Fruit fly (Drosophila melanogaster) whole organism, wandering third instar larva: Measurements from ENCODE around the gene CG9444.

ENCODE experiments used
- Abd-B ChIP-seq: fragments of >200 bp; optimal IDR thresholded peaks from 2 replicates; lab custom pipeline; 2017; ENCODE audit warnings: missing biosample characterization, missing genetic modification characterization
- CG9705 ChIP-seq: fragments of 200-800 bp; sonication (Bioruptor generic); optimal IDR thresholded peaks from 2 replicates; lab custom pipeline; 2018; ENCODE audit warnings: missing biosample characterization, mild to moderate bottlenecking, missing genetic modification characterization
- CrebA ChIP-seq: fragments of 200-800 bp; sonication (Bioruptor generic); optimal IDR thresholded peaks from 2 replicates; lab custom pipeline; 2016; ENCODE audit warnings: missing biosample characterization, mild to moderate bottlenecking, missing genetic modification characterization, borderline replicate concordance
- Dfd ChIP-seq: fragments of >200 bp; optimal IDR thresholded peaks from 2 replicates; lab custom pipeline; 2017; ENCODE audit warnings: missing biosample characterization, missing genetic modification characterization
- GATAd ChIP-seq: sonication (Bioruptor generic); optimal IDR thresholded peaks from 2 replicates; lab custom pipeline; 2016; ENCODE audit warnings: missing biosample characterization, missing genetic modification characterization
- HLH106 ChIP-seq: fragments of 200-800 bp; optimal IDR thresholded peaks from 3 replicates; lab custom pipeline; 2019; ENCODE audit warnings: missing biosample characterization, mild to moderate bottlenecking, missing genetic modification characterization, moderate library complexity
- Hnf4 ChIP-seq: fragments of 200-800 bp; sonication (Bioruptor generic); optimal IDR thresholded peaks from 2 replicates; lab custom pipeline; 2016; ENCODE audit warnings: missing biosample characterization, mild to moderate bottlenecking, missing genetic modification characterization
- Hr78 ChIP-seq: fragments of >200 bp; optimal IDR thresholded peaks from 2 replicates; lab custom pipeline; 2017; ENCODE audit warnings: missing biosample characterization, missing genetic modification characterization
- Hr83 ChIP-seq: fragments of 200-300 bp; sonication (Bioruptor generic); optimal IDR thresholded peaks from 2 replicates; lab custom pipeline; 2016; ENCODE audit warnings: missing biosample characterization, mild to moderate bottlenecking, missing genetic modification characterization, moderate library complexity; ENCODE audit not compliant: poor library complexity, severe bottlenecking
- Mio ChIP-seq: sonication (Bioruptor generic); optimal IDR thresholded peaks from 2 replicates; lab custom pipeline; 2016; ENCODE audit warnings: missing biosample characterization, missing genetic modification characterization
- Myc ChIP-seq: fragments of >200 bp; optimal IDR thresholded peaks from 2 replicates; lab custom pipeline; 2017
- OdsH ChIP-seq: fragments of 200-800 bp; sonication (Bioruptor generic); optimal IDR thresholded peaks from 2 replicates; lab custom pipeline; 2016; ENCODE audit warnings: missing biosample characterization, mild to moderate bottlenecking, missing genetic modification characterization
- Rel ChIP-seq, 2 experiments: fragments of 200-800 bp; sonication (Bioruptor generic) in 1 of 2; optimal IDR thresholded peaks; 2 replicates in 1 of 2; 3 replicates in 1 of 2; lab custom pipeline; 2016 to 2019; ENCODE audit warnings: mild to moderate bottlenecking in 2 of 2, missing biosample characterization in 2 of 2, missing genetic modification characterization in 2 of 2, moderate library complexity in 1 of 2
- Sp1 ChIP-seq: fragments of 200-800 bp; sonication (Bioruptor generic); optimal IDR thresholded peaks from 3 replicates; lab custom pipeline; 2019; ENCODE audit warnings: missing biosample characterization, mild to moderate bottlenecking, missing genetic modification characterization, moderate library complexity
- Vsx2 ChIP-seq: fragments of 200-300, 225-300 bp; sonication (Bioruptor generic); optimal IDR thresholded peaks from 2 replicates; lab custom pipeline; 2018; ENCODE audit warnings: missing biosample characterization, missing genetic modification characterization; ENCODE audit not compliant: partially characterized antibody
- br ChIP-seq: fragments of 200-800 bp; sonication (Bioruptor generic); optimal IDR thresholded peaks from 2 replicates; lab custom pipeline; 2016; ENCODE audit warnings: missing biosample characterization, missing genetic modification characterization
- brk ChIP-seq: fragments of 200-800 bp; sonication (Bioruptor generic); optimal IDR thresholded peaks from 2 replicates; lab custom pipeline; 2016; ENCODE audit warnings: missing biosample characterization, mild to moderate bottlenecking, missing genetic modification characterization
- dmrt93B ChIP-seq: fragments of 200-800 bp; sonication (Bioruptor generic); optimal IDR thresholded peaks from 2 replicates; lab custom pipeline; 2018; ENCODE audit warnings: missing biosample characterization, mild to moderate bottlenecking, missing genetic modification characterization
- dsf ChIP-seq: sonication (Bioruptor generic); optimal IDR thresholded peaks from 2 replicates; lab custom pipeline; 2016; ENCODE audit warnings: missing biosample characterization, missing genetic modification characterization, borderline replicate concordance
- foxo ChIP-seq, 2 experiments: fragments of 200-800 bp; sonication (Bioruptor generic); optimal IDR thresholded peaks; 2 replicates in 1 of 2; 3 replicates in 1 of 2; lab custom pipeline; 2016 to 2017; ENCODE audit warnings: missing biosample characterization in 2 of 2, missing genetic modification characterization in 2 of 2
- fru ChIP-seq: fragments of 200-800 bp; sonication (Bioruptor generic); optimal IDR thresholded peaks from 3 replicates; lab custom pipeline; 2016; ENCODE audit warnings: missing biosample characterization, mild to moderate bottlenecking, missing genetic modification characterization
- h ChIP-seq: fragments of 200-800 bp; sonication (Bioruptor generic); optimal IDR thresholded peaks from 3 replicates; lab custom pipeline; 2016; ENCODE audit warnings: missing biosample characterization, mild to moderate bottlenecking, missing genetic modification characterization
- jim ChIP-seq: fragments of 175-275, 200-325 bp; sonication (Bioruptor generic); optimal IDR thresholded peaks from 2 replicates; lab custom pipeline; 2016; ENCODE audit warnings: missing biosample characterization, mild to moderate bottlenecking, missing genetic modification characterization
- lola ChIP-seq: fragments of >200 bp; optimal IDR thresholded peaks from 2 replicates; lab custom pipeline; 2017; ENCODE audit warnings: missing biosample characterization, missing genetic modification characterization
- pan ChIP-seq: fragments of >200 bp; optimal IDR thresholded peaks from 2 replicates; lab custom pipeline; 2017
- psq ChIP-seq: fragments of 200-800 bp; sonication (Bioruptor generic); optimal IDR thresholded peaks from 3 replicates; lab custom pipeline; 2017; ENCODE audit warnings: missing biosample characterization, mild to moderate bottlenecking, missing genetic modification characterization, moderate library complexity
- rgr ChIP-seq: fragments of 200-800 bp; sonication (Bioruptor generic); optimal IDR thresholded peaks from 3 replicates; lab custom pipeline; 2016; ENCODE audit warnings: missing biosample characterization, mild to moderate bottlenecking, missing genetic modification characterization
- sage ChIP-seq: fragments of 200-800 bp; sonication (Bioruptor generic); optimal IDR thresholded peaks from 2 replicates; lab custom pipeline; 2016; ENCODE audit warnings: missing biosample characterization, mild to moderate bottlenecking, missing genetic modification characterization
- sv ChIP-seq: fragments of 200-800 bp; sonication (Bioruptor generic); optimal IDR thresholded peaks from 3 replicates; lab custom pipeline; 2016; ENCODE audit warnings: missing biosample characterization, missing genetic modification characterization
- tai ChIP-seq: sonication (Bioruptor generic); optimal IDR thresholded peaks from 2 replicates; lab custom pipeline; 2016; ENCODE audit warnings: missing biosample characterization, missing genetic modification characterization
- usp ChIP-seq: fragments of >200 bp; optimal IDR thresholded peaks from 2 replicates; lab custom pipeline; 2017; ENCODE audit warnings: missing biosample characterization, missing genetic modification characterization
- woc ChIP-seq: sonication (Bioruptor generic); optimal IDR thresholded peaks from 2 replicates; lab custom pipeline; 2016; ENCODE audit warnings: missing biosample characterization, mild to moderate bottlenecking, missing genetic modification characterization

CG9444 gene

dm6 chr3R:9665405-9665804 lies 18.7 kb downstream of the CG9444 start:
- TF ChIP-seq jim (GFP tag; lab: Kevin White, UChicago), result no peak
- TF ChIP-seq Vsx2 (GFP tag; lab: Kevin White, UChicago), result no peak
- TF ChIP-seq Hr78 (GFP tag; lab: Kevin White, UChicago), result no peak
- TF ChIP-seq Mio, result no peak
- no peak for TF ChIP-seq GATAd (GFP tag; lab: Kevin White, UChicago)
- no peak for TF ChIP-seq pan (lab: Kevin White, UChicago)
- no peak for TF ChIP-seq br (GFP tag; lab: Kevin White, UChicago)
- no peak for TF ChIP-seq OdsH
- no peak for TF ChIP-seq rgr (GFP tag; lab: Kevin White, UChicago)
- no peak for TF ChIP-seq Hr83
- TF ChIP-seq lola (GFP tag; lab: Kevin White, UChicago), result no peak
- TF ChIP-seq usp, result no peak
- no peak for TF ChIP-seq CrebA (GFP tag; lab: Kevin White, UChicago)

dm6 chr3R:9646104-9646707 lies 37.9 kb downstream of the CG9444 start, which contains the start of gene Fst:
Fst (minus strand) TSS chr3R:9646154.
- TF ChIP-seq fru (GFP tag; lab: Kevin White, UChicago), result peak; percentile 19
- TF ChIP-seq tai (GFP tag; lab: Kevin White, UChicago), result no peak
- TF ChIP-seq HLH106 (tag; lab: Kevin White, UChicago), result no peak
- TF ChIP-seq h, result peak; percentile 14
- TF ChIP-seq jim (GFP tag; lab: Kevin White, UChicago), result no peak
- TF ChIP-seq sage (GFP tag; lab: Kevin White, UChicago), result no peak
- no peak for TF ChIP-seq Abd-B (GFP tag; lab: Kevin White, UChicago)
- no peak for TF ChIP-seq CG9705 (GFP tag; lab: Kevin White, UChicago)
- no peak for TF ChIP-seq dsf (GFP tag; lab: Kevin White, UChicago)
- TF ChIP-seq Dfd (GFP tag; lab: Kevin White, UChicago), result no peak
- no peak for TF ChIP-seq Vsx2 (GFP tag; lab: Kevin White, UChicago)
- TF ChIP-seq psq (GFP tag; lab: Kevin White, UChicago), result no peak
- TF ChIP-seq Myc (lab: Kevin White, UChicago), result no peak
- peak in 1 of 2 experiments; percentile 13 for TF ChIP-seq foxo (GFP tag; optimal IDR thresholded peaks at IDR 0.05; lab: Kevin White, UChicago)
- no peak for TF ChIP-seq Hr83
- TF ChIP-seq Rel (GFP tag; optimal IDR thresholded peaks at IDR 0.05; lab: Kevin White, UChicago), result no peak
- TF ChIP-seq Rel (tag; optimal IDR thresholded peaks at IDR 0.05; lab: Kevin White, UChicago), result peak; percentile 5
- TF ChIP-seq usp, result no peak
- TF ChIP-seq, all 38 proteins: peak for 4

- no peak for TF ChIP-seq Dfd (GFP tag; lab: Kevin White, UChicago)
- TF ChIP-seq dsf (GFP tag; lab: Kevin White, UChicago), result no peak
Measured at dm6 chr3R:9644620-9645019, 39.4 kb downstream of the CG9444 start.

- TF ChIP-seq Rel (GFP tag; optimal IDR thresholded peaks at IDR 0.05; lab: Kevin White, UChicago) (no peak), Rel (tag; optimal IDR thresholded peaks at IDR 0.05; lab: Kevin White, UChicago) (peak; percentile 67), sv (GFP tag; lab: Kevin White, UChicago) (no peak), Myc (lab: Kevin White, UChicago) (no peak), Sp1 (GFP tag; lab: Kevin White, UChicago) (no peak)
Measured at dm6 chr3R:9643977-9644376, 40.1 kb downstream of the CG9444 start.

- TF ChIP-seq woc (no peak), Hnf4 (GFP tag; lab: Kevin White, UChicago) (no peak), brk (GFP tag; lab: Kevin White, UChicago) (no peak), Vsx2 (GFP tag; lab: Kevin White, UChicago) (no peak), Abd-B (GFP tag; lab: Kevin White, UChicago) (no peak), h (no peak), Hr83 (no peak), Sp1 (GFP tag; lab: Kevin White, UChicago) (no peak), Hr78 (GFP tag; lab: Kevin White, UChicago) (no peak), dmrt93B (no peak), Mio (no peak)
Measured at dm6 chr3R:9640313-9640712, 43.8 kb downstream of the CG9444 start.
